Worm (Caenorhabditis elegans) whole organism, mixed stage, embryonic: ENCODE data around the gene atic-1.

Source experiments
- ceh-39 ChIP-seq: fragments of 150-350 bp; optimal IDR thresholded peaks from 2 replicates; lab custom pipeline; 2014; ENCODE audit warnings: missing biosample characterization, missing genetic modification characterization
- elt-1 ChIP-seq: sonication (generic microtip); optimal IDR thresholded peaks from 2 replicates; lab custom pipeline; 2017; ENCODE audit warnings: missing genetic modification characterization, mild to moderate bottlenecking, missing compliant biosample characterization, antibody characterized with exemption, moderate library complexity, borderline replicate concordance; ENCODE audit not compliant: insufficient read depth
- hlh-1 ChIP-seq: fragments of 150-350 bp; optimal IDR thresholded peaks from 2 replicates; lab custom pipeline; 2014; ENCODE audit warnings: missing biosample characterization, missing genetic modification reagents, missing genetic modification characterization
- lin-13 ChIP-seq: fragments of 150-350 bp; optimal IDR thresholded peaks from 2 replicates; lab custom pipeline; 2014; ENCODE audit warnings: missing biosample characterization, missing genetic modification characterization
- mab-5 ChIP-seq: fragments of 150-350 bp; optimal IDR thresholded peaks from 2 replicates; lab custom pipeline; 2014; ENCODE audit warnings: missing biosample characterization, missing genetic modification characterization
- mep-1 ChIP-seq: fragments of 150-350 bp; optimal IDR thresholded peaks from 2 replicates; lab custom pipeline; 2017; ENCODE audit warnings: missing biosample characterization, missing genetic modification reagents, missing genetic modification characterization, inconsistent platforms
- mls-2 ChIP-seq: sonication (generic microtip); optimal IDR thresholded peaks from 2 replicates; lab custom pipeline; 2016; ENCODE audit warnings: mild to moderate bottlenecking, missing genetic modification characterization, moderate library complexity, missing compliant biosample characterization
- nhr-12 ChIP-seq: fragments of 150-350 bp; optimal IDR thresholded peaks from 2 replicates; lab custom pipeline; 2014; ENCODE audit warnings: missing biosample characterization, missing genetic modification characterization
- nhr-237 ChIP-seq: fragments of 150-350 bp; optimal IDR thresholded peaks from 2 replicates; lab custom pipeline; 2014; ENCODE audit warnings: missing biosample characterization, missing genetic modification characterization
- nhr-76 ChIP-seq: sonication (generic microtip); optimal IDR thresholded peaks from 2 replicates; lab custom pipeline; 2017; ENCODE audit warnings: missing biosample characterization, missing genetic modification characterization
- snpc-4 ChIP-seq: fragments of 150-350 bp; optimal IDR thresholded peaks from 2 replicates; lab custom pipeline; 2014; ENCODE audit warnings: missing biosample characterization, missing genetic modification characterization
- unc-39 ChIP-seq: fragments of 150-350 bp; optimal IDR thresholded peaks from 2 replicates; lab custom pipeline; 2014; ENCODE audit warnings: missing biosample characterization, missing genetic modification characterization
- unc-62 ChIP-seq: fragments of 150-350 bp; optimal IDR thresholded peaks from 2 replicates; lab custom pipeline; 2014; ENCODE audit warnings: missing biosample characterization, missing genetic modification reagents, missing genetic modification characterization
- ztf-11 ChIP-seq: fragments of 150-350 bp; optimal IDR thresholded peaks from 2 replicates; lab custom pipeline; 2014; ENCODE audit warnings: missing biosample characterization, missing genetic modification characterization

DNA sequence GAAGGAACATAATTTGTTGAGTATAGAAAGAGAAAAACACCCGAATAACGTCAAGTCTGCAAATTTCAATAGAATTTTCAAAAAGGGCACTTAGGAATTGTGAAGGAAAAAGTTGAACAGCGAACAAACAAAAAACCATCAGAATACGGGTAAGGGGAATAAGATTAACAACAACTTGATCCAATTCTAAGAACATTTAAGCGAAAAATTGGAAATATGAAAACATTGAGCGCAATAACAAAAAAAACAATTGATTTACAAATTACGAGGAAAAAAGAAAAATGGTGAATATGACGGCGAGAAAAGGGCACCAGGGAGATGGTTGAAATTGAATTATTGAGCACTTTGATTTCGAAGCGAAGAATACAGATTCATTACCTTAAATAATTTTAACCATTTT is 35.1 kb downstream of the atic-1 start:
- TF ChIP-seq ceh-39 (tag; lab: Kevin White, UChicago) (no peak), ztf-11 (tag; lab: Kevin White, UChicago) (no peak), nhr-76 (tag; lab: Kevin White, UChicago) (no peak), unc-39 (tag; lab: Kevin White, UChicago) (no peak), mep-1 (tag; lab: Kevin White, UChicago) (no peak), snpc-4 (tag; lab: Kevin White, UChicago) (no peak), nhr-237 (tag; lab: Kevin White, UChicago) (no peak), elt-1 (tag; lab: Kevin White, UChicago) (no peak), nhr-12 (no peak), unc-62 (GFP tag; lab: Kevin White, UChicago) (no peak), lin-13 (tag; lab: Kevin White, UChicago) (no peak), mls-2 (tag; lab: Kevin White, UChicago) (no peak), mab-5 (no peak), hlh-1 (tag; lab: Kevin White, UChicago) (no peak)
